Fruit fly (Drosophila melanogaster) whole organism, embryonic: Measurements from ENCODE around the gene hmw.

Source experiments
- Adf1 ChIP-seq: fragments of 200-800 bp; sonication (Bioruptor generic); IDR thresholded peaks from 2 replicates; pipeline ENCODE4 v1.3.6; 2022; ENCODE audit warnings: missing biosample characterization, missing genetic modification characterization
- BtbVII ChIP-seq: fragments of 200-800 bp; sonication (Bioruptor generic); optimal IDR thresholded peaks from 3 replicates; lab custom pipeline; 2017; ENCODE audit warnings: missing biosample characterization, mild to moderate bottlenecking, missing genetic modification characterization
- CG10147 ChIP-seq: fragments of 200-800 bp; sonication (Bioruptor generic); optimal IDR thresholded peaks from 2 replicates; lab custom pipeline; 2019; ENCODE audit warnings: missing biosample characterization, mild to moderate bottlenecking, missing genetic modification characterization, moderate library complexity
- CG10209 ChIP-seq: fragments of 200-800 bp; sonication (Bioruptor generic); optimal IDR thresholded peaks from 3 replicates; lab custom pipeline; 2017; ENCODE audit warnings: missing biosample characterization, mild to moderate bottlenecking, missing genetic modification characterization, missing genetic modification reagents
- CG10267 ChIP-seq: fragments of 200-800 bp; sonication (Bioruptor generic); optimal IDR thresholded peaks from 2 replicates; lab custom pipeline; 2018; ENCODE audit warnings: missing biosample characterization, mild to moderate bottlenecking, missing genetic modification characterization, moderate library complexity
- CG10979 ChIP-seq: fragments of 200-800 bp; sonication (Bioruptor generic); optimal IDR thresholded peaks from 2 replicates; lab custom pipeline; 2018; ENCODE audit warnings: missing biosample characterization, mild to moderate bottlenecking, missing genetic modification characterization, moderate library complexity
- CG1233 ChIP-seq: fragments of 200-800 bp; sonication (Bioruptor generic); optimal IDR thresholded peaks from 4 replicates; lab custom pipeline; 2018; ENCODE audit warnings: missing biosample characterization, mild to moderate bottlenecking, missing genetic modification characterization
- CG12391 ChIP-seq: fragments of 200-800 bp; sonication (Bioruptor generic); optimal IDR thresholded peaks from 3 replicates; lab custom pipeline; 2018; ENCODE audit warnings: missing biosample characterization, mild to moderate bottlenecking, missing genetic modification characterization, moderate library complexity
- CG15073 ChIP-seq: fragments of 200-800 bp; sonication (Bioruptor generic); optimal IDR thresholded peaks from 2 replicates; lab custom pipeline; 2016; ENCODE audit warnings: missing biosample characterization, missing genetic modification characterization
- CG15269 ChIP-seq: fragments of 200-800 bp; sonication (Bioruptor generic); optimal IDR thresholded peaks from 2 replicates; lab custom pipeline; 2018; ENCODE audit warnings: missing biosample characterization, mild to moderate bottlenecking, missing genetic modification characterization, moderate library complexity
- CG16779 ChIP-seq: fragments of 200-800 bp; sonication (Bioruptor generic); IDR thresholded peaks from 2 replicates; pipeline ENCODE4 v1.3.6; 2022; ENCODE audit warnings: missing biosample characterization, missing genetic modification characterization
- CG3163 ChIP-seq: fragments of 200-800 bp; sonication (Bioruptor generic); optimal IDR thresholded peaks from 3 replicates; lab custom pipeline; 2016; ENCODE audit warnings: missing biosample characterization, missing genetic modification characterization
- CG32532 ChIP-seq: fragments of 200-800 bp; sonication (Bioruptor generic); IDR thresholded peaks from 2 replicates; pipeline ENCODE4 v1.3.6; 2022; ENCODE audit warnings: missing biosample characterization, missing genetic modification characterization
- CG4820 ChIP-seq: fragments of 200-800 bp; sonication (Bioruptor generic); optimal IDR thresholded peaks from 3 replicates; lab custom pipeline; 2016; ENCODE audit warnings: missing biosample characterization, missing genetic modification characterization
- CG6683 ChIP-seq: fragments of 200-800 bp; sonication (Bioruptor generic); optimal IDR thresholded peaks from 2 replicates; lab custom pipeline; 2017; ENCODE audit warnings: missing biosample characterization, mild to moderate bottlenecking, missing genetic modification characterization, missing genetic modification reagents
- CG9437 ChIP-seq: fragments of 200-800 bp; sonication (Bioruptor generic); optimal IDR thresholded peaks from 2 replicates; lab custom pipeline; 2018; ENCODE audit warnings: missing biosample characterization, mild to moderate bottlenecking, missing genetic modification characterization
- CG9727 ChIP-seq: fragments of 200-800 bp; sonication (Bioruptor generic); optimal IDR thresholded peaks from 3 replicates; lab custom pipeline; 2017; ENCODE audit warnings: missing biosample characterization, mild to moderate bottlenecking, missing genetic modification characterization
- Camta ChIP-seq: fragments of 200-800 bp; sonication (Bioruptor generic); optimal IDR thresholded peaks from 2 replicates; lab custom pipeline; 2016; ENCODE audit warnings: missing biosample characterization, missing genetic modification characterization
- Dek ChIP-seq: fragments of 200-800 bp; sonication (Bioruptor generic); optimal IDR thresholded peaks from 3 replicates; lab custom pipeline; 2019; ENCODE audit warnings: missing biosample characterization, mild to moderate bottlenecking, missing genetic modification characterization, moderate library complexity
- Dfd ChIP-seq, 2 experiments: fragments of >200 bp; optimal IDR thresholded peaks; 2 replicates each; lab custom pipeline; 2017; ENCODE audit warnings: missing biosample characterization in 2 of 2, missing genetic modification characterization in 2 of 2
- E2f1 ChIP-seq: fragments of 200-800 bp; sonication (Bioruptor generic); IDR thresholded peaks from 2 replicates; pipeline ENCODE4 v1.3.6; 2022; ENCODE audit warnings: missing biosample characterization, missing genetic modification characterization
- HLH54F ChIP-seq: fragments of 200-800 bp; sonication (Bioruptor generic); optimal IDR thresholded peaks from 3 replicates; lab custom pipeline; 2016; ENCODE audit warnings: missing biosample characterization, missing genetic modification characterization
- HmgZ ChIP-seq: fragments of 200-800 bp; sonication (Bioruptor generic); optimal IDR thresholded peaks from 2 replicates; lab custom pipeline; 2018; ENCODE audit warnings: missing biosample characterization, mild to moderate bottlenecking, missing genetic modification characterization
- Lpt ChIP-seq: fragments of >200 bp; optimal IDR thresholded peaks from 2 replicates; lab custom pipeline; 2018; ENCODE audit warnings: missing biosample characterization, missing genetic modification characterization
- MBD-R2 ChIP-seq: fragments of 200-800 bp; sonication (Bioruptor generic); IDR thresholded peaks from 2 replicates; pipeline ENCODE4 v1.3.6; 2022; ENCODE audit warnings: missing biosample characterization, missing genetic modification characterization
- NFAT ChIP-seq: fragments of 200-800 bp; sonication (Bioruptor generic); IDR thresholded peaks from 2 replicates; pipeline ENCODE4 v1.3.6; 2022; ENCODE audit warnings: missing biosample characterization, missing genetic modification characterization
- Sox100B ChIP-seq: fragments of 200-800 bp; sonication (Bioruptor generic); optimal IDR thresholded peaks from 3 replicates; lab custom pipeline; 2018; ENCODE audit warnings: missing biosample characterization, mild to moderate bottlenecking, missing genetic modification characterization
- Ssrp ChIP-seq: fragments of 200-800 bp; sonication (Bioruptor generic); optimal IDR thresholded peaks from 2 replicates; lab custom pipeline; 2018; ENCODE audit warnings: missing biosample characterization, mild to moderate bottlenecking, missing genetic modification characterization, moderate library complexity
- bcd ChIP-seq: fragments of 200-800 bp; sonication (Bioruptor generic); optimal IDR thresholded peaks from 2 replicates; lab custom pipeline; 2017; ENCODE audit warnings: missing biosample characterization, mild to moderate bottlenecking, missing genetic modification characterization
- bsh ChIP-seq, 2 experiments: fragments of 200-800 bp; sonication (Bioruptor generic); optimal IDR thresholded peaks; 2 replicates each; lab custom pipeline; 2017 to 2018; ENCODE audit warnings: mild to moderate bottlenecking in 2 of 2, missing biosample characterization in 2 of 2, missing genetic modification characterization in 2 of 2, moderate library complexity in 1 of 2
- gce ChIP-seq: fragments of 200-800 bp; sonication (Bioruptor generic); IDR thresholded peaks from 3 replicates; pipeline ENCODE4 v1.3.6; 2022; ENCODE audit warnings: missing biosample characterization, missing genetic modification characterization
- gcm ChIP-seq: fragments of 200-800 bp; sonication (Bioruptor generic); optimal IDR thresholded peaks from 2 replicates; lab custom pipeline; 2019; ENCODE audit warnings: missing biosample characterization, mild to moderate bottlenecking, missing genetic modification characterization, moderate library complexity
- gfzf ChIP-seq: fragments of 200-800 bp; sonication (Bioruptor generic); optimal IDR thresholded peaks from 2 replicates; lab custom pipeline; 2016; ENCODE audit warnings: missing biosample characterization, mild to moderate bottlenecking, missing genetic modification characterization, moderate library complexity
- jigr1 ChIP-seq: fragments of 200-800 bp; sonication (Bioruptor generic); IDR thresholded peaks from 3 replicates; pipeline ENCODE4 v1.3.6; 2022; ENCODE audit warnings: missing biosample characterization, missing genetic modification characterization
- klu ChIP-seq: fragments of 200-800 bp; sonication (Bioruptor generic); IDR thresholded peaks from 2 replicates; pipeline ENCODE4 v1.3.6; 2022; ENCODE audit warnings: missing biosample characterization, missing genetic modification characterization
- lbe ChIP-seq: fragments of 200-800 bp; sonication (Bioruptor generic); optimal IDR thresholded peaks from 2 replicates; lab custom pipeline; 2016; ENCODE audit warnings: missing biosample characterization, mild to moderate bottlenecking, missing genetic modification characterization
- lola ChIP-seq, 3 experiments: fragments of >200 bp in 2 of 3; fragments of 200-800 bp in 1 of 3; sonication (Bioruptor generic) in 1 of 3; optimal IDR thresholded peaks; 2 replicates each; lab custom pipeline; 2017 to 2019; ENCODE audit warnings: missing biosample characterization in 3 of 3, missing genetic modification characterization in 3 of 3, mild to moderate bottlenecking in 1 of 3, moderate library complexity in 1 of 3
- nau ChIP-seq: fragments of 200-800 bp; sonication (Bioruptor generic); optimal IDR thresholded peaks from 3 replicates; lab custom pipeline; 2017; ENCODE audit warnings: missing biosample characterization, mild to moderate bottlenecking, missing genetic modification characterization, missing genetic modification reagents
- org-1 ChIP-seq: fragments of 200-800 bp; sonication (Bioruptor generic); optimal IDR thresholded peaks from 2 replicates; lab custom pipeline; 2017; ENCODE audit warnings: missing biosample characterization, missing genetic modification characterization
- pan ChIP-seq, 4 experiments: fragments of >200 bp in 3 of 4; fragments of 200-800 bp in 1 of 4; sonication (Bioruptor generic) in 1 of 4; optimal IDR thresholded peaks in 3 of 4; IDR thresholded peaks in 1 of 4; 2 replicates each; pipeline versions ENCODE4 v1.3.6 to Lab custom; 2017 to 2022; ENCODE audit warnings: missing biosample characterization in 2 of 4, missing genetic modification characterization in 2 of 4, mixed read lengths in 1 of 4
- sens ChIP-seq: fragments of 200-800 bp; sonication (Bioruptor generic); peaks from one replicate; lab custom pipeline; 2016; ENCODE audit warnings: missing biosample characterization, missing genetic modification characterization
- sens-2 ChIP-seq: fragments of 200-800 bp; sonication (Bioruptor generic); IDR thresholded peaks from 2 replicates; pipeline ENCODE4 v1.3.6; 2022; ENCODE audit warnings: missing biosample characterization, missing genetic modification characterization
- so ChIP-seq: fragments of 200-800 bp; sonication (Bioruptor generic); IDR thresholded peaks from 3 replicates; pipeline ENCODE4 v1.3.6; 2022; ENCODE audit warnings: missing biosample characterization, missing genetic modification characterization
- sob ChIP-seq: fragments of 200-800 bp; sonication (Bioruptor generic); IDR thresholded peaks from 2 replicates; pipeline ENCODE4 v1.3.6; 2022; ENCODE audit warnings: missing biosample characterization, missing genetic modification characterization
- sqz ChIP-seq: fragments of 200-800 bp; sonication (Bioruptor generic); optimal IDR thresholded peaks from 3 replicates; lab custom pipeline; 2018; ENCODE audit warnings: missing biosample characterization, mild to moderate bottlenecking, missing genetic modification characterization
- tll ChIP-seq, 2 experiments: fragments of 200-800 bp in 1 of 2; fragments of >200 bp in 1 of 2; sonication (Bioruptor generic) in 1 of 2; optimal IDR thresholded peaks; 2 replicates each; lab custom pipeline; 2017 to 2019; ENCODE audit warnings: missing biosample characterization in 2 of 2, missing genetic modification characterization in 2 of 2, mild to moderate bottlenecking in 1 of 2, moderate library complexity in 1 of 2
- z ChIP-seq: fragments of 200-800 bp; sonication (Bioruptor generic); IDR thresholded peaks from 3 replicates; pipeline ENCODE4 v1.3.6; 2022; ENCODE audit warnings: missing biosample characterization, missing genetic modification characterization
- zen ChIP-seq: fragments of 200-800 bp; sonication (Bioruptor generic); optimal IDR thresholded peaks from 3 replicates; lab custom pipeline; 2018; ENCODE audit warnings: missing biosample characterization, mild to moderate bottlenecking, missing genetic modification characterization, moderate library complexity

Gene hmw

DNA sequence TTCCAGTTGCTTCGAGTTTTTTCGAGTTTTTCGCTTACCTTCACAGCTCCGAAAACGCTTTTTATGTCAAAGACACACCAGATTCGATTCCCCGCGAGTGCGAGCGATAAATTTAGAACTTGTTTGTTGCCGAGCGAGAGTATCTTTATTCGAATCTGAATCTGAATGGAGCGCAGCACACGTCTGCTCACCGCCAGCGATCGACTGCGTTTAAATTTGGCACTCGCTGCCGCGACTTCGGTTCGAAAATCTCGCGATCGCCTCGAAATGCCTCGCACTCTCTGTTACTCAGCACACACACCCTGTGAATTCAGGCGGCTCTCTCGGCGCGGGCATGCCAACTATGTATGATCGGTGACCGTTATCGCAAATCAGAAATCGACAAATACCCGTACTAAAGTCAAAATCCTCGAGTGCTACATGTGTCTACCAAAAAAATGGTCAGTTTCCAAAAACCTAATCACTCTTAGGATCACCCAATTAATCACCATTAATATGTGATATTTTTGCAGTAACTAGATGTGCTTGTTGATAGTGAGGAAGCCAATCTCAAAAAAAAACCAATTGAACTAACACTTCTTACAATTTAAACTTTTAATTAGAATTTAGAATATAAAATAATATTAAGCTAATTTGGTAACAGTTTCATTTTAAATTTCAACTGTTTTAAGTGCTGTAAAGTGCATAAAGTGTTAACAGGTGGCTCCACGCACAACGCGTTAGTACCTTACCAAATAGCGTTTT lies 37.3 kb downstream of the hmw start, which contains the start of gene Vha100-2 (continued):
- TF ChIP-seq sob (GFP tag; lab: Robert Waterston, UW): peak; percentile 43
- no peak for TF ChIP-seq Lpt (GFP tag; lab: Kevin White, UChicago)
- peak; percentile 33 for TF ChIP-seq HLH54F (GFP tag; lab: Kevin White, UChicago)
- TF ChIP-seq pan (optimal IDR thresholded peaks at IDR 0.05; lab: Kevin White, UChicago): no peak
- TF ChIP-seq pan (GFP tag; optimal IDR thresholded peaks at IDR 0.05 in 1 of 2, IDR thresholded peaks at IDR 0.05 in 1 of 2): peak in 1 of 2 experiments; percentile 47
- no peak for TF ChIP-seq org-1
- TF ChIP-seq z: peak; percentile 57; the same call in 2 of the 3 replicates
- peak; percentile 28 for TF ChIP-seq BtbVII
- TF ChIP-seq so (GFP tag; lab: Robert Waterston, UW): peak; percentile 70; the same call in 2 of the 3 replicates
- peak; percentile 9 for TF ChIP-seq nau
- peak; percentile 38 for TF ChIP-seq CG12391 (tag; lab: Kevin White, UChicago)
- TF ChIP-seq CG10979 (tag; lab: Kevin White, UChicago): no peak
- TF ChIP-seq jigr1 (GFP tag; lab: Robert Waterston, UW): no peak
- no peak for TF ChIP-seq Ssrp (tag; lab: Kevin White, UChicago)
- TF ChIP-seq CG10267 (tag; lab: Kevin White, UChicago): peak; percentile 97
- no peak for TF ChIP-seq Dfd (GFP tag; optimal IDR thresholded peaks at IDR 0.05; lab: Kevin White, UChicago)
- TF ChIP-seq gfzf (GFP tag; lab: Kevin White, UChicago): peak; percentile 91
- TF ChIP-seq sens-2 (GFP tag; lab: Robert Waterston, UW): 0 out of 2 replicates have a peak, but pooled peaks have one; percentile 14
- TF ChIP-seq sqz (GFP tag; lab: Kevin White, UChicago): peak; percentile 26
- peak; percentile 19 for TF ChIP-seq CG4820 (GFP tag; lab: Kevin White, UChicago)
- TF ChIP-seq zen (tag; lab: Kevin White, UChicago): no peak
- TF ChIP-seq CG16779 (GFP tag; lab: Robert Waterston, UW): peak; percentile 53; the same call in 1 of the 2 replicates
- TF ChIP-seq HmgZ (tag; lab: Kevin White, UChicago): peak; percentile 47
- peak; percentile 30 for TF ChIP-seq bcd (GFP tag; lab: Kevin White, UChicago)
- TF ChIP-seq sens: peak; percentile 74
- peak; percentile 68; the same call in 1 of the 2 replicates for TF ChIP-seq Adf1 (GFP tag; lab: Robert Waterston, UW)
- TF ChIP-seq MBD-R2: no peak
- no peak for TF ChIP-seq CG10209 (GFP tag; lab: Kevin White, UChicago)
- peak; percentile 18 for TF ChIP-seq Dek (tag; lab: Kevin White, UChicago)
- TF ChIP-seq lola (GFP tag; optimal IDR thresholded peaks at IDR 0.05; lab: Kevin White, UChicago): no peak
- no peak for TF ChIP-seq Camta (GFP tag; lab: Kevin White, UChicago)
- peak; percentile 50; the same call in 1 of the 2 replicates for TF ChIP-seq E2f1 (GFP tag; lab: Robert Waterston, UW)
- TF ChIP-seq tll (GFP tag; optimal IDR thresholded peaks at IDR 0.05; lab: Kevin White, UChicago): peak in 1 of 2 experiments; percentile 4
- no peak for TF ChIP-seq klu (GFP tag; lab: Robert Waterston, UW)
- TF ChIP-seq CG1233 (GFP tag; lab: Kevin White, UChicago): no peak
- TF ChIP-seq CG10147 (GFP tag; lab: Kevin White, UChicago): no peak
- TF ChIP-seq CG6683: no peak
- no peak for TF ChIP-seq CG3163 (GFP tag; lab: Kevin White, UChicago)
- TF ChIP-seq CG32532: peak; percentile 80
- TF ChIP-seq gcm (GFP tag; lab: Kevin White, UChicago): no peak
- peak; percentile 39 for TF ChIP-seq Sox100B (GFP tag; lab: Kevin White, UChicago)
- peak; percentile 51 for TF ChIP-seq CG15269 (tag; lab: Kevin White, UChicago)
- TF ChIP-seq bsh (GFP tag; optimal IDR thresholded peaks at IDR 0.05; lab: Kevin White, UChicago): peak in 1 of 2 experiments; percentile 4
- TF ChIP-seq lbe (GFP tag; lab: Kevin White, UChicago): peak; percentile 51
- TF ChIP-seq CG15073 (GFP tag; lab: Kevin White, UChicago): no peak
- TF ChIP-seq CG9727: peak; percentile 16
- peak; percentile 14 for TF ChIP-seq CG9437
- peak; percentile 70 for TF ChIP-seq NFAT (GFP tag; lab: Robert Waterston, UW)
- TF ChIP-seq gce: peak; percentile 67; the same call in 2 of the 3 replicates
